Fruit fly (Drosophila melanogaster): Measurements from ENCODE around the gene Pbp95.

DNA sequence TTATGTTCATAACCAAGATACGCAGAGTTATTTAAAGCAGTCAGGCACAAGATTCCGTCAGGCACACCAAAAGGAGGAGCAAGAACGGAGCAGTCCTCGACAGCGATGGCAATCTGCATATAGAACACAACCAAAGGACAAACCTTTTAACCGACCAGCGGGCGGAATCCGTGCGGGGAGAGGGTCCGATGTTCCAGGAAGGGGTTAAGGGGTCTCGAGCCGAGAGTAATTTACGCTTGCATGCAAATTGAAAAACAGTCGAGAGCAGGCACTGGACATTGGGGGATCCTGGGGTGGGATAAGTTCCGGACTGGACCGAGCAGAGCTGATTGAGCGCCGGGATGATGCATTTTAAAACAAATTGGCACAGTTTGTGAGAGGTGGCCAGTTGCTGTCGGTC is 43.0 kb upstream of the Pbp95 start:
- TF ChIP-seq CG8478 (optimal IDR thresholded peaks at IDR 0.05) (no peak), pan (optimal IDR thresholded peaks at IDR 0.05) (no peak), psq (optimal IDR thresholded peaks at IDR 0.05) (no peak)
